Fruit fly (Drosophila melanogaster): ENCODE measurements around the gene Usp2.

DNA sequence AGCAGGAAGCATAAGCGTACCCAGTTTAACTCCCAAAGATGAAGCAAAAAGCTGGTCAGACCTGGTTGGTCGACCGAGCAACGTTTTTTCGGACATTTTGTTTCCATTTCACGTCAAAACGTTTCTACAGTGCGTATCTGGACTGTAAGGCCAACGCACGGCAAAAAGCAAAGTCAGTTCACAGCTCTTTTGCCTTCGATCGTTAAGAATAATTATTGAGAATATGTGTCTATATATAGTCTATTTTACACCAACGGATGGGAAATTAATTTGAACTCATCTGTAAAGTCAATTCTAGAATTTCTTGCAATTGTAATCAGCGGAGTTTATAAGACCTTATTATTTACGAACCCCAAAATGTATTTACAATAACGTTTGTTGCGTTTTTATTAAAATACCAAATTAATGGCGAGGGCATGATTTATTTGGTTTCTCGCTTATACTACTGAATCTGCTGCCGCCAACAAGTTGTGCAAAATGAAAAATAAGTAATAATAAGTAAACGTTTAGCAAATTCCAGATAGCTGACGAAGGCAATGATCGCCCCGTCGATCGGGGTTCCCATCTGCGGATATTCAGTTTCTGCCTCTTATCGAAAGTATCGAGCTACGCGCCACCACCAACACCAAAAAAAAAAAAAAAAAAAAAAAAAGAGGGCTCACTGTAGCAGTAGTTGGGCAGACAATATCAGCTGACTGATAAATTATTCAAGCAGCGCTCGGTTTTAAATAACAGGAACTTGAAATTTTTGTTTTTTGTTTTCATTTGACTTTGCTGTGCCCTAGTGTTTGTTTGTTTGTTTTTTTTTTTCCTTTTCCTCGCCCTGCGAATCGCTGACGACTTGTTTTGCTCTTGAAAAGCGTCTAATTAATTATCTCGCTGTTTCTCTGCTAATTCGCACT is 22.3 kb downstream of the Usp2 start:
- no peak for TF ChIP-seq psq (optimal IDR thresholded peaks at IDR 0.05)
- TF ChIP-seq insv (optimal IDR thresholded peaks at IDR 0.05), result no peak
- no peak for TF ChIP-seq ttk (optimal IDR thresholded peaks at IDR 0.05)
- no peak for TF ChIP-seq Sin3A (optimal IDR thresholded peaks at IDR 0.05)
- TF ChIP-seq h (optimal IDR thresholded peaks at IDR 0.05), result no peak
- no peak for TF ChIP-seq Myc (optimal IDR thresholded peaks at IDR 0.05)
